Worm (Caenorhabditis elegans) whole organism, young adult: Measurements from ENCODE around the gene fbxa-114.

Experiments
- B0336.3 ChIP-seq: fragments of 200-800 bp; sonication (Bioruptor generic); IDR thresholded peaks from 2 replicates; pipeline ENCODE4 v1.3.6; 2022; ENCODE audit warnings: missing genetic modification characterization, missing compliant biosample characterization
- D2030.7 ChIP-seq: fragments of 200-800 bp; sonication (Bioruptor generic); IDR thresholded peaks from 2 replicates; pipeline ENCODE4 v1.3.6; 2022; ENCODE audit warnings: missing genetic modification reagents, missing genetic modification characterization, missing compliant biosample characterization
- F22D6.2 ChIP-seq: sonication (generic microtip); optimal IDR thresholded peaks from 2 replicates; lab custom pipeline; 2016; ENCODE audit warnings: mild to moderate bottlenecking, missing genetic modification characterization, missing compliant biosample characterization
- F23B12.7 ChIP-seq: sonication (generic microtip); optimal IDR thresholded peaks from 2 replicates; lab custom pipeline; 2017; ENCODE audit warnings: missing genetic modification characterization, mild to moderate bottlenecking, missing compliant biosample characterization, antibody characterized with exemption, moderate library complexity; ENCODE audit not compliant: insufficient read depth
- F37B4.10 ChIP-seq: fragments of 200-800 bp; sonication (Bioruptor generic); IDR thresholded peaks from 2 replicates; pipeline ENCODE4 v1.3.6; 2022; ENCODE audit warnings: missing genetic modification characterization, missing compliant biosample characterization
- F49E8.2 ChIP-seq: sonication (generic microtip); optimal IDR thresholded peaks from 3 replicates; lab custom pipeline; 2017; ENCODE audit warnings: missing genetic modification characterization, mild to moderate bottlenecking, missing compliant biosample characterization, antibody characterized with exemption, moderate library complexity; ENCODE audit not compliant: insufficient read depth
- F57C9.4 ChIP-seq: sonication (generic microtip); optimal IDR thresholded peaks from 2 replicates; lab custom pipeline; 2017; ENCODE audit warnings: mild to moderate bottlenecking, missing genetic modification characterization, missing compliant biosample characterization
- atf-7 ChIP-seq: sonication (generic microtip); optimal IDR thresholded peaks from 2 replicates; lab custom pipeline; 2017; ENCODE audit warnings: mild to moderate bottlenecking, missing genetic modification characterization, missing compliant biosample characterization
- bed-2 ChIP-seq: fragments of 200-800 bp; sonication (Bioruptor generic); IDR thresholded peaks from 2 replicates; pipeline ENCODE4 v1.3.6; 2022; ENCODE audit warnings: missing genetic modification reagents, missing genetic modification characterization, missing compliant biosample characterization
- cebp-1 ChIP-seq, 2 experiments: fragments of 200-800 bp in 1 of 2; sonication (Bioruptor generic) in 1 of 2; sonication (generic microtip) in 1 of 2; IDR thresholded peaks in 1 of 2; optimal IDR thresholded peaks in 1 of 2; 2 replicates each; pipeline versions ENCODE4 v1.3.6 to Lab custom; 2017 to 2022; ENCODE audit warnings: missing compliant biosample characterization in 2 of 2, missing genetic modification characterization in 2 of 2, mild to moderate bottlenecking in 1 of 2, missing genetic modification reagents in 1 of 2, moderate library complexity in 1 of 2
- cebp-2 ChIP-seq: fragments of 200-800 bp; sonication (Bioruptor generic); IDR thresholded peaks from 2 replicates; pipeline ENCODE4 v1.3.6; 2022; ENCODE audit warnings: missing genetic modification characterization, missing compliant biosample characterization
- ceh-100 ChIP-seq: fragments of 200-800 bp; sonication (Bioruptor generic); IDR thresholded peaks from 2 replicates; pipeline ENCODE4 v1.3.6; 2022; ENCODE audit warnings: missing genetic modification reagents, missing genetic modification characterization, missing compliant biosample characterization
- ceh-27 ChIP-seq: fragments of 200-800 bp; sonication (Bioruptor generic); optimal IDR thresholded peaks from 2 replicates; lab custom pipeline; 2018; ENCODE audit warnings: mild to moderate bottlenecking, missing genetic modification characterization, moderate library complexity, missing compliant biosample characterization
- ceh-91 ChIP-seq: fragments of 200-800 bp; sonication (Bioruptor generic); IDR thresholded peaks from 2 replicates; pipeline ENCODE4 v1.3.6; 2022; ENCODE audit warnings: missing genetic modification reagents, missing genetic modification characterization, missing compliant biosample characterization
- dox-1 ChIP-seq: fragments of 200-800 bp; sonication (Bioruptor generic); IDR thresholded peaks from 2 replicates; pipeline ENCODE4 v1.3.6; 2022; ENCODE audit warnings: missing genetic modification reagents, missing genetic modification characterization, missing compliant biosample characterization
- dpff-1 ChIP-seq: sonication (generic microtip); optimal IDR thresholded peaks from 2 replicates; lab custom pipeline; 2017; ENCODE audit warnings: mild to moderate bottlenecking, missing genetic modification characterization, missing compliant biosample characterization
- dpl-1 ChIP-seq: fragments of 150-350 bp; optimal IDR thresholded peaks from 2 replicates; lab custom pipeline; 2014; ENCODE audit warnings: missing biosample characterization, missing genetic modification reagents, missing genetic modification characterization
- efl-1 ChIP-seq: fragments of 150-350 bp; optimal IDR thresholded peaks from 2 replicates; lab custom pipeline; 2014; ENCODE audit warnings: missing biosample characterization, missing genetic modification reagents, missing genetic modification characterization
- egl-18 ChIP-seq: fragments of 200-800 bp; sonication (Bioruptor generic); IDR thresholded peaks from 2 replicates; pipeline ENCODE4 v1.3.6; 2022; ENCODE audit warnings: missing genetic modification reagents, missing genetic modification characterization, missing compliant biosample characterization
- egrh-3 ChIP-seq: fragments of 200-800 bp; sonication (Bioruptor generic); IDR thresholded peaks from 2 replicates; pipeline ENCODE4 v1.3.6; 2022; ENCODE audit warnings: missing genetic modification reagents, missing genetic modification characterization, missing compliant biosample characterization
- ekl-4 ChIP-seq: fragments of 200-800 bp; sonication (Bioruptor generic); IDR thresholded peaks from 2 replicates; pipeline ENCODE4 v1.3.6; 2022; ENCODE audit warnings: missing genetic modification reagents, missing genetic modification characterization, missing compliant biosample characterization
- ets-4 ChIP-seq: fragments of 200-800 bp; sonication (Bioruptor generic); optimal IDR thresholded peaks from 2 replicates; lab custom pipeline; 2018; ENCODE audit warnings: mild to moderate bottlenecking, missing genetic modification characterization, missing compliant biosample characterization
- fkh-3 ChIP-seq: sonication (generic microtip); optimal IDR thresholded peaks from 2 replicates; lab custom pipeline; 2016; ENCODE audit warnings: mild to moderate bottlenecking, missing genetic modification characterization, missing compliant biosample characterization
- gei-17 ChIP-seq: fragments of 200-800 bp; sonication (Bioruptor generic); optimal IDR thresholded peaks from 2 replicates; lab custom pipeline; 2018; ENCODE audit warnings: mild to moderate bottlenecking, missing genetic modification characterization, missing compliant biosample characterization
- hmg-1.2 ChIP-seq: fragments of 200-800 bp; sonication (Bioruptor generic); IDR thresholded peaks from 2 replicates; pipeline ENCODE4 v1.3.6; 2022; ENCODE audit warnings: missing genetic modification reagents, missing genetic modification characterization, missing compliant biosample characterization
- lin-54 ChIP-seq: fragments of 200-800 bp; sonication (Bioruptor generic); optimal IDR thresholded peaks from 2 replicates; lab custom pipeline; 2018; ENCODE audit warnings: mild to moderate bottlenecking, missing genetic modification characterization, missing compliant biosample characterization
- lsl-1 ChIP-seq: fragments of 200-800 bp; sonication (Bioruptor generic); optimal IDR thresholded peaks from 2 replicates; lab custom pipeline; 2018; ENCODE audit warnings: mild to moderate bottlenecking, missing genetic modification characterization, moderate library complexity, missing compliant biosample characterization
- lsy-27 ChIP-seq: sonication (generic microtip); optimal IDR thresholded peaks from 2 replicates; lab custom pipeline; 2017; ENCODE audit warnings: missing genetic modification characterization, mild to moderate bottlenecking, missing compliant biosample characterization, antibody characterized with exemption, missing genotype, borderline replicate concordance; ENCODE audit not compliant: insufficient read depth
- madf-3 ChIP-seq: fragments of 200-800 bp; sonication (Bioruptor generic); IDR thresholded peaks from 2 replicates; pipeline ENCODE4 v1.3.6; 2022; ENCODE audit warnings: missing genetic modification reagents, missing genetic modification characterization, missing compliant biosample characterization
- madf-8 ChIP-seq: fragments of 200-800 bp; sonication (Bioruptor generic); conservative IDR thresholded peaks from 2 replicates; pipeline ENCODE4 v1.3.6; 2022; ENCODE audit warnings: missing genetic modification reagents, missing genetic modification characterization, missing compliant biosample characterization
- mcd-1 ChIP-seq: fragments of 200-800 bp; sonication (Bioruptor generic); IDR thresholded peaks from 2 replicates; pipeline ENCODE4 v1.3.6; 2022; ENCODE audit warnings: missing genetic modification reagents, missing genetic modification characterization, missing compliant biosample characterization
- mel-28 ChIP-seq: sonication (generic microtip); optimal IDR thresholded peaks from 2 replicates; lab custom pipeline; 2016; ENCODE audit warnings: borderline replicate concordance, mild to moderate bottlenecking, missing genetic modification characterization, missing compliant biosample characterization
- nhr-179 ChIP-seq: sonication (generic microtip); optimal IDR thresholded peaks from 2 replicates; lab custom pipeline; 2016; ENCODE audit warnings: mild to moderate bottlenecking, missing genetic modification characterization, missing compliant biosample characterization
- nhr-27 ChIP-seq: fragments of 200-800 bp; sonication (Bioruptor generic); optimal IDR thresholded peaks from 2 replicates; lab custom pipeline; 2018; ENCODE audit warnings: mild to moderate bottlenecking, missing genetic modification characterization, moderate library complexity, missing compliant biosample characterization
- nhr-80 ChIP-seq: sonication (generic microtip); optimal IDR thresholded peaks from 2 replicates; lab custom pipeline; 2016; ENCODE audit warnings: missing genetic modification characterization, missing compliant biosample characterization
- pbrm-1 ChIP-seq: fragments of 200-800 bp; sonication (Bioruptor generic); IDR thresholded peaks from 2 replicates; pipeline ENCODE4 v1.3.6; 2022; ENCODE audit warnings: missing genetic modification reagents, missing genetic modification characterization, missing compliant biosample characterization
- sdz-38 ChIP-seq: sonication (generic microtip); optimal IDR thresholded peaks from 2 replicates; lab custom pipeline; 2016; ENCODE audit warnings: missing genotype, missing genetic modification characterization, missing compliant biosample characterization
- snpc-4 ChIP-seq, 5 experiments: fragments of 150-350 bp in 1 of 5; sonication (generic microtip) in 4 of 5; optimal IDR thresholded peaks; 2 replicates each; lab custom pipeline; 2014 to 2018; ENCODE audit warnings: missing genetic modification characterization in 5 of 5, missing biosample characterization in 3 of 5, antibody characterized with exemption in 2 of 5, mild to moderate bottlenecking in 2 of 5, missing compliant biosample characterization in 2 of 5, missing genotype in 2 of 5, moderate library complexity in 2 of 5, missing genetic modification reagents in 1 of 5
- tbp1 ChIP-seq: fragments of 200-800 bp; sonication (Bioruptor generic); optimal IDR thresholded peaks from 2 replicates; lab custom pipeline; 2018; ENCODE audit warnings: mild to moderate bottlenecking, missing genetic modification characterization, missing compliant biosample characterization
- tbx-9 ChIP-seq: sonication (generic microtip); optimal IDR thresholded peaks from 2 replicates; lab custom pipeline; 2016; ENCODE audit warnings: borderline replicate concordance, missing genetic modification characterization, inconsistent platforms, missing compliant biosample characterization
- tlf-1 ChIP-seq: fragments of 200-800 bp; sonication (Bioruptor generic); optimal IDR thresholded peaks from 2 replicates; lab custom pipeline; 2018; ENCODE audit warnings: mild to moderate bottlenecking, missing genetic modification characterization, missing compliant biosample characterization
- xnd-1 ChIP-seq: sonication (generic microtip); optimal IDR thresholded peaks from 2 replicates; lab custom pipeline; 2016; ENCODE audit warnings: missing genotype, missing genetic modification reagents, missing genetic modification characterization, missing compliant biosample characterization
- zfh-2 ChIP-seq: fragments of 200-800 bp; sonication (Bioruptor generic); conservative IDR thresholded peaks from 2 replicates; pipeline ENCODE4 v1.3.6; 2022; ENCODE audit warnings: missing genetic modification reagents, missing genetic modification characterization, missing compliant biosample characterization
- ztf-22 ChIP-seq: fragments of 200-800 bp; sonication (Bioruptor generic); optimal IDR thresholded peaks from 2 replicates; lab custom pipeline; 2018; ENCODE audit warnings: mild to moderate bottlenecking, missing genetic modification characterization, moderate library complexity, missing compliant biosample characterization

fbxa-114 gene

ce11 chrV:20241243-20241862, 39.9 kb downstream of the fbxa-114 start (continued):
- TF ChIP-seq F57C9.4 (tag; lab: Kevin White, UChicago): no peak
- TF ChIP-seq nhr-179 (tag; lab: Kevin White, UChicago): no peak
- peak; percentile 83 for TF ChIP-seq zfh-2 (GFP tag; lab: Robert Waterston, UW)
- no peak for TF ChIP-seq lsl-1
- TF ChIP-seq atf-7 (tag; lab: Kevin White, UChicago): no peak
- no peak for TF ChIP-seq xnd-1 (tag; lab: Kevin White, UChicago)
- TF ChIP-seq sdz-38 (tag; lab: Kevin White, UChicago): no peak
- TF ChIP-seq fkh-3 (tag; lab: Kevin White, UChicago): peak; percentile 62
- no peak for TF ChIP-seq F49E8.2 (tag; lab: Kevin White, UChicago)
- no peak for TF ChIP-seq tlf-1 (GFP tag; lab: Kevin White, UChicago)
- no peak for TF ChIP-seq gei-17 (GFP tag; lab: Kevin White, UChicago)
- TF ChIP-seq nhr-27 (tag; lab: Kevin White, UChicago): no peak
- TF ChIP-seq nhr-80 (tag; lab: Kevin White, UChicago): no peak
- no peak for TF ChIP-seq ets-4
- no peak for TF ChIP-seq madf-3 (GFP tag; lab: Robert Waterston, UW)
- TF ChIP-seq F37B4.10 (GFP tag; lab: Robert Waterston, UW): no peak
- TF ChIP-seq F23B12.7 (tag; lab: Kevin White, UChicago): no peak
- TF ChIP-seq tbx-9 (tag; lab: Kevin White, UChicago): no peak
- no peak for TF ChIP-seq bed-2 (GFP tag; lab: Robert Waterston, UW)
- TF ChIP-seq ceh-27 (GFP tag; lab: Kevin White, UChicago): no peak
- no peak for TF ChIP-seq ceh-91 (GFP tag; lab: Robert Waterston, UW)
- TF ChIP-seq mel-28 (tag; lab: Kevin White, UChicago): no peak
- TF ChIP-seq egl-18 (GFP tag; lab: Robert Waterston, UW): no peak
- TF ChIP-seq tbp1 (GFP tag; lab: Kevin White, UChicago): no peak
- TF ChIP-seq egrh-3 (GFP tag; lab: Robert Waterston, UW): peak; percentile 90
- no peak for TF ChIP-seq ekl-4 (GFP tag; lab: Robert Waterston, UW)
- TF ChIP-seq, all 124 proteins: peak for 8

ce11 chrV:20249438-20250120, 48.2 kb downstream of the fbxa-114 start, which contains the start of gene swsn-1:
TSS of gene swsn-1 (minus strand) at chrV:20249488.
- TF ChIP-seq F22D6.2 (tag; lab: Kevin White, UChicago) (no peak), D2030.7 (GFP tag; lab: Robert Waterston, UW) (peak; percentile 72), dox-1 (peak; percentile 57), madf-8 (peak; percentile 30; the same call in 1 of the 2 replicates), dpff-1 (tag; lab: Kevin White, UChicago) (no peak), ceh-100 (peak; percentile 53; the same call in 1 of the 2 replicates), F49E8.2 (tag; lab: Kevin White, UChicago) (peak; percentile 5), atf-7 (tag; lab: Kevin White, UChicago) (no peak), ztf-22 (GFP tag; lab: Kevin White, UChicago) (no peak), lin-54 (GFP tag; lab: Kevin White, UChicago) (peak; percentile 34), F23B12.7 (tag; lab: Kevin White, UChicago) (peak; percentile 19), lsy-27 (tag; lab: Kevin White, UChicago) (no peak), B0336.3 (GFP tag; lab: Robert Waterston, UW) (0 out of 2 replicates have a peak, but pooled peaks have one; percentile 27), dpl-1 (GFP tag; lab: Kevin White, UChicago) (peak; percentile 23), efl-1 (GFP tag; lab: Kevin White, UChicago) (peak; percentile 66), mcd-1 (GFP tag; lab: Robert Waterston, UW) (0 out of 2 replicates have a peak, but pooled peaks have one; percentile 37), pbrm-1 (GFP tag; lab: Robert Waterston, UW) (0 out of 2 replicates have a peak, but pooled peaks have one; percentile 15), snpc-4 (GFP tag; optimal IDR thresholded peaks at IDR 0.05; lab: Kevin White, UChicago) (no peak), snpc-4 (tag; optimal IDR thresholded peaks at IDR 0.05; lab: Kevin White, UChicago) (peak in 1 of 4 experiments; percentile 23), cebp-1 (GFP tag; IDR thresholded peaks at IDR 0.05; lab: Robert Waterston, UW) (no peak), cebp-1 (tag; optimal IDR thresholded peaks at IDR 0.05; lab: Kevin White, UChicago) (peak; percentile 51), cebp-2 (GFP tag; lab: Robert Waterston, UW) (no peak), hmg-1.2 (GFP tag; lab: Robert Waterston, UW) (peak; percentile 98)
